Fruit fly (Drosophila melanogaster) whole organism, adult: ENCODE measurements around the gene CG18577.

Experiments
- CG11617 ChIP-seq: fragments of 200-800 bp; sonication (Bioruptor generic); optimal IDR thresholded peaks from 2 replicates; lab custom pipeline; 2017; ENCODE audit warnings: mild to moderate bottlenecking, missing biosample characterization, missing genetic modification reagents, missing genetic modification characterization
- CG12768 ChIP-seq: fragments of 200-800 bp; sonication (Bioruptor generic); optimal IDR thresholded peaks from 2 replicates; lab custom pipeline; 2017; ENCODE audit warnings: missing biosample characterization, missing genetic modification characterization, mild to moderate bottlenecking, moderate library complexity, missing genetic modification reagents
- CG14711 ChIP-seq: fragments of 200-800 bp; sonication (Bioruptor generic); optimal IDR thresholded peaks from 2 replicates; lab custom pipeline; 2018; ENCODE audit warnings: missing biosample characterization, mild to moderate bottlenecking, missing genetic modification characterization, moderate library complexity
- CG1620 ChIP-seq: fragments of 200-800 bp; sonication (Bioruptor generic); optimal IDR thresholded peaks from 2 replicates; lab custom pipeline; 2016; ENCODE audit warnings: missing biosample characterization, missing genetic modification characterization
- CG33017 ChIP-seq: fragments of 200-800 bp; sonication (Bioruptor generic); optimal IDR thresholded peaks from 2 replicates; lab custom pipeline; 2018; ENCODE audit warnings: missing biosample characterization, mild to moderate bottlenecking, missing genetic modification characterization, moderate library complexity
- CG5204 ChIP-seq: fragments of 200-800 bp; sonication (Bioruptor generic); optimal IDR thresholded peaks from 2 replicates; lab custom pipeline; 2016; ENCODE audit warnings: missing biosample characterization, missing genetic modification characterization
- CG7045 ChIP-seq: fragments of 200-800 bp; sonication (Bioruptor generic); optimal IDR thresholded peaks from 2 replicates; lab custom pipeline; 2017; ENCODE audit warnings: missing biosample characterization, mild to moderate bottlenecking, missing genetic modification characterization
- CG7101 ChIP-seq: fragments of 200-800 bp; sonication (Bioruptor generic); optimal IDR thresholded peaks from 2 replicates; lab custom pipeline; 2018; ENCODE audit warnings: missing biosample characterization, mild to moderate bottlenecking, missing genetic modification characterization, moderate library complexity
- Clk ChIP-seq: fragments of 200-800 bp; sonication (Bioruptor generic); optimal IDR thresholded peaks from 2 replicates; lab custom pipeline; 2017; ENCODE audit warnings: missing biosample characterization, missing genetic modification characterization
- Crg-1 ChIP-seq: fragments of 200-800 bp; sonication (Bioruptor generic); optimal IDR thresholded peaks from 2 replicates; lab custom pipeline; 2016; ENCODE audit warnings: missing biosample characterization, missing genetic modification characterization
- Hr96 ChIP-seq: fragments of 200-800 bp; sonication (Bioruptor generic); optimal IDR thresholded peaks from 2 replicates; lab custom pipeline; 2016; ENCODE audit warnings: missing biosample characterization, missing genetic modification characterization
- Mnt ChIP-seq: fragments of 200-800 bp; sonication (Bioruptor generic); optimal IDR thresholded peaks from 2 replicates; lab custom pipeline; 2016; ENCODE audit warnings: missing biosample characterization, mild to moderate bottlenecking, missing genetic modification characterization
- bab1 ChIP-seq: fragments of 200-800 bp; sonication (Bioruptor generic); optimal IDR thresholded peaks from 3 replicates; lab custom pipeline; 2019; ENCODE audit warnings: missing biosample characterization, mild to moderate bottlenecking, missing genetic modification characterization, moderate library complexity
- cic ChIP-seq: fragments of 200-800 bp; sonication (Bioruptor generic); optimal IDR thresholded peaks from 2 replicates; lab custom pipeline; 2017; ENCODE audit warnings: missing biosample characterization, mild to moderate bottlenecking, missing genetic modification characterization, moderate library complexity
- cnc ChIP-seq, 2 experiments: fragments of >200 bp; optimal IDR thresholded peaks; 2 replicates each; lab custom pipeline; 2017
- kay ChIP-seq: fragments of 200-800 bp; sonication (Bioruptor generic); peaks from one replicate; lab custom pipeline; 2016; ENCODE audit warnings: missing biosample characterization, missing genetic modification characterization, borderline replicate concordance
- ovo ChIP-seq: fragments of 200-800 bp; sonication (Bioruptor generic); optimal IDR thresholded peaks from 2 replicates; lab custom pipeline; 2016; ENCODE audit warnings: missing biosample characterization, missing genetic modification characterization
- pad ChIP-seq: fragments of 200-800 bp; sonication (Bioruptor generic); optimal IDR thresholded peaks from 3 replicates; lab custom pipeline; 2017; ENCODE audit warnings: missing biosample characterization, missing genetic modification characterization, mild to moderate bottlenecking, moderate library complexity, missing genetic modification reagents
- tj ChIP-seq: fragments of 200-800 bp; sonication (Bioruptor generic); optimal IDR thresholded peaks from 3 replicates; lab custom pipeline; 2017; ENCODE audit warnings: missing biosample characterization, mild to moderate bottlenecking, missing genetic modification characterization, moderate library complexity
- toe ChIP-seq: fragments of 200-800 bp; sonication (Bioruptor generic); optimal IDR thresholded peaks from 2 replicates; lab custom pipeline; 2016; ENCODE audit warnings: missing biosample characterization, missing genetic modification characterization

Gene CG18577

DNA sequence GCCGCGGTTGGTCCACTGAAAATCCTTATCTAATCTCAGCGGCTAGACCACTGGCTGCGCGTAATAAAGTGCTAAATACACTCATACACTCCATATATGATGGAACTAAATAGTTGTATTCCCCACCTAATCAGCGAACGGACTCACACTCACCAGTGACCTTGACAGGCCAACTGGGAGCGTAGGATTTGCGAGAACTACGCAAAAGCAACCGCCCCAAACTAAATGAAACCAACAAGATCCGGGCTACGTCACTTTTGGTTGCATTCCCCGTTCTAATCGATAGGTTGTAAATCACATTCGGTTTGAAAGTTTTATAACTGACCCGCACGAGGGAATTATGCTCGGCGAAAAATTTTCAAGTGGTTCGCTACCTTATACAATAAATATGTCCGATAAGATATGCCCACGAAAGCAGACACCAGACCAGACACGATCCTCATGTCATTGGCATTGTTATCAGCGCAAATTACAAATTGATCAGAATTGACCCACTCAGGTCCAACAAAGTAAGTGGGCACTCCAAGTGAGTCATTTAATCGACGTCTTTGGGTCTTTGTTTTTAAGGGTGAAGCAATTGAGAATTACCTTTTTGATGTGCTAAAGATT lies 3.4 kb downstream of the CG18577 start:
- no peak for TF ChIP-seq Crg-1 (GFP tag; lab: Kevin White, UChicago)
- peak; percentile 66 for TF ChIP-seq kay
- no peak for TF ChIP-seq CG1620 (GFP tag; lab: Kevin White, UChicago)
- TF ChIP-seq ovo (GFP tag; lab: Kevin White, UChicago) = no peak
- TF ChIP-seq CG5204 (GFP tag; lab: Kevin White, UChicago) = no peak
- TF ChIP-seq cic (GFP tag; lab: Kevin White, UChicago) = peak; percentile 77
- no peak for TF ChIP-seq Mnt (GFP tag; lab: Kevin White, UChicago)
- TF ChIP-seq Clk (GFP tag; lab: Kevin White, UChicago) = no peak
- no peak for TF ChIP-seq tj
- TF ChIP-seq CG14711 (tag; lab: Kevin White, UChicago) = no peak
- peak; percentile 0 for TF ChIP-seq CG7045 (GFP tag; lab: Kevin White, UChicago)
- TF ChIP-seq CG33017 = peak; percentile 23

DNA sequence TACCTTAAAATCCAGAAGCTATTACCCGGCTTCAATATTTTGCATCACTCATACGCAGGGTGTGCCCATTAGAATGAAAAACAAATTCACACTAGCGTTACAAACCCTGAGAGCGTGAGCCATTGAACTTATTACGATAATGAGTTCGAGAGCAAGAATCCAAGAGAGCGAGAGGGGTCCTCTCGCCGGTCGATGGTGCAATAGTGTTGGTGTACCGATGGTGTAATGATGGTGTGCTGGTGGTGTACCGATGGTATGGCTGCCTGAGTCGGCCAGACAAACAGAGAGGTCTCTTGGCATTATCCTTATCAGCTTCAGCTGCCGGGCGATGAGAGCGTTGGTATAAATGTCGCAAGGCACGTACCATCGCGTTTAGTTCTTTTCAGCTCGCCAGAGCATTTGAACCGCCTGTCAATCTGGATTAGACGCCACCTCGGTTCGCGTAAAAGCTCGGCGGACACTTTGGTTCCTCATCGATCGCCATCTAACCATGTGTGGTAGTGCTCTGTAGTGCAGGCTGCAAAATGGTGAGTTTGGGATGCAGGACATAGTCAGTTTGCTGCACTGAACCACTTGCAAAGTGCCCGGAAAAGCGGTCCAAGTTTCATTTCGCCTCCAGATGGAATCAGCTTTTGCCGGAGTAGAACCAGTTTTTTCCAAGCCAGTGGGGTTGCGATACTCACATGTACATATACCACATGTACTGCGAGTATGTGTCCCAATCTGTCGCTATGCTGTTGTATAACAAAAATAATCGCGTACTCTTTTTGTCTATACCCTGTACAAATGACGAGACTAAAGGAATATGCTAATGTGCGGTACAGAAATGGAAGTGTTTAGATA lies 4.4 kb downstream of the CG18577 start:
- TF ChIP-seq toe (GFP tag; lab: Kevin White, UChicago) (no peak), Mnt (GFP tag; lab: Kevin White, UChicago) (peak; percentile 27), CG7045 (GFP tag; lab: Kevin White, UChicago) (peak; percentile 2), kay (peak; percentile 92), CG14711 (tag; lab: Kevin White, UChicago) (peak; percentile 56), cic (GFP tag; lab: Kevin White, UChicago) (peak; percentile 30), Crg-1 (GFP tag; lab: Kevin White, UChicago) (no peak), cnc (optimal IDR thresholded peaks at IDR 0.05; lab: Kevin White, UChicago) (no peak), CG12768 (GFP tag; lab: Kevin White, UChicago) (no peak)

- no peak for TF ChIP-seq CG14711 (tag; lab: Kevin White, UChicago)
- no peak for TF ChIP-seq kay
- TF ChIP-seq pad (GFP tag; lab: Kevin White, UChicago) = no peak
- TF ChIP-seq Mnt (GFP tag; lab: Kevin White, UChicago) = no peak
- TF ChIP-seq CG1620 (GFP tag; lab: Kevin White, UChicago) = no peak
- TF ChIP-seq Crg-1 (GFP tag; lab: Kevin White, UChicago) = no peak
- peak; percentile 42 for TF ChIP-seq CG11617 (GFP tag; lab: Kevin White, UChicago)
- no peak for TF ChIP-seq CG7045 (GFP tag; lab: Kevin White, UChicago)
- no peak for TF ChIP-seq cic (GFP tag; lab: Kevin White, UChicago)
- no peak for TF ChIP-seq cnc (optimal IDR thresholded peaks at IDR 0.05; lab: Kevin White, UChicago)
- TF ChIP-seq bab1 (GFP tag; lab: Kevin White, UChicago) = no peak
- peak; percentile 46 for TF ChIP-seq CG33017
- peak; percentile 50 for TF ChIP-seq CG7101 (tag; lab: Kevin White, UChicago)
- no peak for TF ChIP-seq CG12768 (GFP tag; lab: Kevin White, UChicago)
Measured at dm6 chr3R:11200885-11201421, 5.1 kb downstream of the CG18577 start.

DNA sequence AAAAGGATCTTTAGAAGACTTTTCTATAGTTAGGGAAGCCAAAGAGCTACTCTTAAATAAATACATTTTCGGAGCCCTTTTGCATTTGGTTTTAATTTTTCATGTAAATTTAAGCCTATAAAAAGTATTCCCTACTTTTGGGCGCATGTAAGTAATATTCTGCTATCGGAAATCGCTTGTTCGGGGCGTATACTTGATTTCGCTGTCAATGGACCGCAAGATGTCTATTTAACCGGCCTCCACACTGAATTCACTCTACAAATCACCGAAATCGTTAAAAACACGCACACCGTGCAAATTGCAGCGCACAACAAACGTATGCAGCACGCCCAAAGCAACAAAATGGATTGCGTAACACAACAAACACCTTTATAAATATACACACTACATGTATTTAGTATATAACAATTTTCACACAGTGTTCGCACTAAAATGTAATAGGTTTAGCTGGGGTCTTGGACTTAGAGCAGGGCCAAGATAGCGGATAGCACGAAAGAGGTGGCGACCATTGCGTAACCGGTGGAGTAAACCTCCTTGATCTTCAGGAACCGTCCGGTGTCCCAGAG lies 13.0 kb downstream of the CG18577 start:
- TF ChIP-seq Mnt (GFP tag; lab: Kevin White, UChicago) (peak; percentile 18), bab1 (GFP tag; lab: Kevin White, UChicago) (peak; percentile 48), CG7045 (GFP tag; lab: Kevin White, UChicago) (no peak), cic (GFP tag; lab: Kevin White, UChicago) (peak; percentile 44), CG1620 (GFP tag; lab: Kevin White, UChicago) (no peak)

DNA sequence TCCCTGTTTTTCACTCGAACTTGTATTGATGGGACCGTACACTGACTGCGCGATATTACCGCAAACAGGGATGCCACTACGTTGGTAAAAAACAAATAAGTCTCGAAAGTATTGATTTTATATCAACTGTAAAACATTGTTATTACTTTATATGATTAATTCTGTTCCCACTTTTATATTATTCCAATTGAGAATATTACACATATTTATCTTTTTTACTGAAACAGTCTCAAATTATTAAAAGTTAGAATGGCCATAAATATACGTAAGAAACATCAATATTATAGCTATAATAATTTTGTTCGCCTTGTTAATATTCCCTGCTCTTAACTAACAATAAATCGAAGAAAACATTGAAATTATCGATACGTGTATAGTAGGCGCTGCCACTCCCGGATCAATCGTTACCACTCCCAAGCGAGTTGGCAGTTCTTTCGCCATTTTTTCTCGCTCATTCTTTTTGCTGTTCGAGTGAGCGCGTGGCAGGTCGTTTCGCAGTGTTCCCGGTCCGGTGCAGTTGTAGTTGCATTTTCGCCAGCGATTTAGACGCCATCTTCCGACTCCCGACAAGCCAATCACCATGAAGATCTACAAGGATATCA lies 14.0 kb downstream of the CG18577 start, which contains the start of the genes SdhC and Tctp:
TSS of gene SdhC (minus strand) at position 49 of the 602 bp plus-strand sequence.
TSS of gene Tctp (plus strand) at position 447 of the 602 bp plus-strand sequence.
- peak; percentile 77 for TF ChIP-seq Hr96 (GFP tag; lab: Kevin White, UChicago)
- TF ChIP-seq Mnt (GFP tag; lab: Kevin White, UChicago) = peak; percentile 92
- peak; percentile 36 for TF ChIP-seq CG14711 (tag; lab: Kevin White, UChicago)
- TF ChIP-seq tj = peak; percentile 32
- TF ChIP-seq Crg-1 (GFP tag; lab: Kevin White, UChicago) = peak; percentile 33
- peak; percentile 37 for TF ChIP-seq CG33017
- peak; percentile 69 for TF ChIP-seq cic (GFP tag; lab: Kevin White, UChicago)
- TF ChIP-seq CG1620 (GFP tag; lab: Kevin White, UChicago) = peak; percentile 51
- peak; percentile 48 for TF ChIP-seq bab1 (GFP tag; lab: Kevin White, UChicago)
- peak; percentile 68 for TF ChIP-seq CG7101 (tag; lab: Kevin White, UChicago)
- peak; percentile 90 for TF ChIP-seq CG11617 (GFP tag; lab: Kevin White, UChicago)
- TF ChIP-seq CG7045 (GFP tag; lab: Kevin White, UChicago) = peak; percentile 48
- peak; percentile 44 for TF ChIP-seq CG12768 (GFP tag; lab: Kevin White, UChicago)
- TF ChIP-seq ovo (GFP tag; lab: Kevin White, UChicago) = peak; percentile 74
- peak; percentile 42 for TF ChIP-seq pad (GFP tag; lab: Kevin White, UChicago)
- TF ChIP-seq Clk (GFP tag; lab: Kevin White, UChicago) = no peak
- no peak for TF ChIP-seq cnc (optimal IDR thresholded peaks at IDR 0.05; lab: Kevin White, UChicago)
- no peak for TF ChIP-seq CG5204 (GFP tag; lab: Kevin White, UChicago)
- TF ChIP-seq toe (GFP tag; lab: Kevin White, UChicago) = peak; percentile 77
- TF ChIP-seq kay = no peak
